Fruit fly (Drosophila melanogaster) whole organism, embryonic: ENCODE data around the gene CG15040.

Experiments used
- Abd-B ChIP-seq: fragments of 200-800 bp; sonication (Bioruptor generic); optimal IDR thresholded peaks from 2 replicates; lab custom pipeline; 2018; ENCODE audit warnings: missing biosample characterization, mild to moderate bottlenecking, missing genetic modification characterization, moderate library complexity
- Ada2b ChIP-seq: fragments of 200-800 bp; sonication (Bioruptor generic); IDR thresholded peaks from 2 replicates; pipeline ENCODE4 v1.3.6; 2022; ENCODE audit warnings: missing biosample characterization, missing genetic modification characterization
- Bdp1 ChIP-seq: fragments of 200-800 bp; sonication (Bioruptor generic); optimal IDR thresholded peaks from 3 replicates; lab custom pipeline; 2016; ENCODE audit warnings: missing biosample characterization, missing genetic modification characterization
- Bgb ChIP-seq: fragments of 200-800 bp; sonication (Bioruptor generic); IDR thresholded peaks from 2 replicates; pipeline ENCODE4 v1.3.6; 2022; ENCODE audit warnings: missing biosample characterization, missing genetic modification characterization; ENCODE audit not compliant: partially characterized antibody
- CG10565 ChIP-seq: fragments of 200-800 bp; sonication (Bioruptor generic); optimal IDR thresholded peaks from 3 replicates; lab custom pipeline; 2016; ENCODE audit warnings: missing biosample characterization, mild to moderate bottlenecking, missing genetic modification characterization
- CG12744 ChIP-seq: fragments of 200-800 bp; sonication (Bioruptor generic); optimal IDR thresholded peaks from 2 replicates; lab custom pipeline; 2016; ENCODE audit warnings: missing biosample characterization, missing genetic modification characterization
- CG1602 ChIP-seq: fragments of 200-800 bp; sonication (Bioruptor generic); optimal IDR thresholded peaks from 3 replicates; lab custom pipeline; 2016; ENCODE audit warnings: missing biosample characterization, missing genetic modification characterization
- CG16779 ChIP-seq: fragments of 200-800 bp; sonication (Bioruptor generic); IDR thresholded peaks from 2 replicates; pipeline ENCODE4 v1.3.6; 2022; ENCODE audit warnings: missing biosample characterization, missing genetic modification characterization
- CG16815 ChIP-seq: fragments of 200-800 bp; sonication (Bioruptor generic); optimal IDR thresholded peaks from 3 replicates; lab custom pipeline; 2017; ENCODE audit warnings: missing biosample characterization, mild to moderate bottlenecking, missing genetic modification characterization
- CG1832 ChIP-seq: fragments of 200-800 bp; sonication (Bioruptor generic); optimal IDR thresholded peaks from 2 replicates; lab custom pipeline; 2017; ENCODE audit warnings: missing biosample characterization, mild to moderate bottlenecking, missing genetic modification characterization, inconsistent platforms
- CG32772 ChIP-seq: fragments of 200-800 bp; sonication (Bioruptor generic); IDR thresholded peaks from 2 replicates; pipeline ENCODE4 v1.3.6; 2022; ENCODE audit warnings: missing biosample characterization, missing genetic modification characterization
- CG34376 ChIP-seq: fragments of 200-800 bp; sonication (Bioruptor generic); optimal IDR thresholded peaks from 2 replicates; lab custom pipeline; 2018; ENCODE audit warnings: missing biosample characterization, mild to moderate bottlenecking, missing genetic modification characterization
- CG4854 ChIP-seq: fragments of 200-800 bp; sonication (Bioruptor generic); optimal IDR thresholded peaks from 2 replicates; lab custom pipeline; 2016; ENCODE audit warnings: missing biosample characterization, missing genetic modification characterization, inconsistent platforms
- CG6175 ChIP-seq: fragments of 200-800 bp; sonication (Bioruptor generic); IDR thresholded peaks from 3 replicates; pipeline ENCODE4 v1.3.6; 2022; ENCODE audit warnings: missing biosample characterization, missing genetic modification characterization
- CG9215 ChIP-seq: fragments of 200-800 bp; sonication (Bioruptor generic); IDR thresholded peaks from 2 replicates; pipeline ENCODE4 v1.3.6; 2022; ENCODE audit warnings: missing biosample characterization, missing genetic modification characterization
- CG9797 ChIP-seq: fragments of 200-800 bp; sonication (Bioruptor generic); optimal IDR thresholded peaks from 3 replicates; lab custom pipeline; 2018; ENCODE audit warnings: missing biosample characterization, mild to moderate bottlenecking, missing genetic modification characterization
- CoRest ChIP-seq: fragments of 200-800 bp; sonication (Bioruptor generic); optimal IDR thresholded peaks from 3 replicates; lab custom pipeline; 2018; ENCODE audit warnings: missing biosample characterization, mild to moderate bottlenecking, missing genetic modification characterization, moderate library complexity
- Dbx ChIP-seq: fragments of 200-800 bp; sonication (Bioruptor generic); IDR thresholded peaks from 3 replicates; pipeline ENCODE4 v1.3.6; 2022; ENCODE audit warnings: missing biosample characterization, missing genetic modification characterization
- Dek ChIP-seq: fragments of 200-800 bp; sonication (Bioruptor generic); optimal IDR thresholded peaks from 3 replicates; lab custom pipeline; 2019; ENCODE audit warnings: missing biosample characterization, mild to moderate bottlenecking, missing genetic modification characterization, moderate library complexity
- Doc3 ChIP-seq: fragments of 200-800 bp; sonication (Bioruptor generic); IDR thresholded peaks from 3 replicates; pipeline ENCODE4 v1.3.6; 2022; ENCODE audit warnings: missing biosample characterization, missing genetic modification characterization; ENCODE audit not compliant: partially characterized antibody
- Hmx ChIP-seq: fragments of 200-800 bp; sonication (Bioruptor generic); optimal IDR thresholded peaks from 2 replicates; lab custom pipeline; 2016; ENCODE audit warnings: missing biosample characterization, missing genetic modification characterization
- Jarid2 ChIP-seq: fragments of 200-800 bp; sonication (Bioruptor generic); optimal IDR thresholded peaks from 3 replicates; lab custom pipeline; 2017; ENCODE audit warnings: mild to moderate bottlenecking, missing biosample characterization, missing genetic modification reagents, missing genetic modification characterization
- Lhr ChIP-seq: fragments of 200-800 bp; sonication (Bioruptor generic); optimal IDR thresholded peaks from 3 replicates; lab custom pipeline; 2017; ENCODE audit warnings: mild to moderate bottlenecking, missing biosample characterization, missing genetic modification reagents, missing genetic modification characterization
- Med ChIP-seq: fragments of 200-800 bp; sonication (Bioruptor generic); peaks from one replicate; lab custom pipeline; 2016; ENCODE audit warnings: missing biosample characterization, missing genetic modification characterization, mild to moderate bottlenecking, inconsistent platforms, moderate library complexity
- Myb ChIP-seq: fragments of 200-800 bp; sonication (Bioruptor generic); optimal IDR thresholded peaks from 2 replicates; lab custom pipeline; 2016; ENCODE audit warnings: missing biosample characterization, missing genetic modification characterization
- Oli ChIP-seq: fragments of 200-800 bp; sonication (Bioruptor generic); optimal IDR thresholded peaks from 2 replicates; lab custom pipeline; 2018; ENCODE audit warnings: missing biosample characterization, mild to moderate bottlenecking, missing genetic modification characterization, moderate library complexity
- Rx ChIP-seq: fragments of 200-800 bp; sonication (Bioruptor generic); IDR thresholded peaks from 2 replicates; pipeline ENCODE4 v1.3.6; 2022; ENCODE audit warnings: missing biosample characterization, missing genetic modification characterization
- TFAM ChIP-seq: fragments of 200-800 bp; sonication (Bioruptor generic); optimal IDR thresholded peaks from 2 replicates; lab custom pipeline; 2017; ENCODE audit warnings: missing biosample characterization, missing genetic modification characterization, inconsistent platforms
- al ChIP-seq: fragments of 200-800 bp; sonication (Bioruptor generic); IDR thresholded peaks from 2 replicates; pipeline ENCODE4 v1.3.6; 2022; ENCODE audit warnings: missing biosample characterization, missing genetic modification characterization
- bbx ChIP-seq: fragments of 200-800 bp; sonication (Bioruptor generic); IDR thresholded peaks from 2 replicates; pipeline ENCODE4 v1.3.6; 2022; ENCODE audit warnings: missing biosample characterization, missing genetic modification characterization; ENCODE audit not compliant: partially characterized antibody
- btn ChIP-seq: fragments of 200-800 bp; sonication (Bioruptor generic); optimal IDR thresholded peaks from 2 replicates; lab custom pipeline; 2016; ENCODE audit warnings: missing biosample characterization, missing genetic modification characterization
- cas ChIP-seq: fragments of 200-800 bp; sonication (Bioruptor generic); IDR thresholded peaks from 2 replicates; pipeline ENCODE4 v1.3.6; 2022; ENCODE audit warnings: missing biosample characterization, missing genetic modification characterization
- crol ChIP-seq: fragments of 200-800 bp; sonication (Bioruptor generic); IDR thresholded peaks from 2 replicates; pipeline ENCODE4 v1.3.6; 2022; ENCODE audit warnings: missing biosample characterization, missing genetic modification characterization
- dmrt99B ChIP-seq: fragments of 200-800 bp; sonication (Bioruptor generic); optimal IDR thresholded peaks from 2 replicates; lab custom pipeline; 2018; ENCODE audit warnings: missing biosample characterization, mild to moderate bottlenecking, missing genetic modification characterization, moderate library complexity
- gce ChIP-seq: fragments of 200-800 bp; sonication (Bioruptor generic); IDR thresholded peaks from 3 replicates; pipeline ENCODE4 v1.3.6; 2022; ENCODE audit warnings: missing biosample characterization, missing genetic modification characterization
- gfzf ChIP-seq: fragments of 200-800 bp; sonication (Bioruptor generic); optimal IDR thresholded peaks from 2 replicates; lab custom pipeline; 2016; ENCODE audit warnings: missing biosample characterization, mild to moderate bottlenecking, missing genetic modification characterization, moderate library complexity
- hb ChIP-seq: fragments of 200-800 bp; sonication (Bioruptor generic); IDR thresholded peaks from 3 replicates; pipeline ENCODE4 v1.3.6; 2022; ENCODE audit warnings: missing biosample characterization, missing genetic modification characterization; ENCODE audit not compliant: partially characterized antibody
- her ChIP-seq: fragments of 200-800 bp; sonication (Bioruptor generic); optimal IDR thresholded peaks from 2 replicates; lab custom pipeline; 2016; ENCODE audit warnings: missing biosample characterization, missing genetic modification characterization
- jing ChIP-seq: fragments of 200-800 bp; sonication (Bioruptor generic); optimal IDR thresholded peaks from 2 replicates; lab custom pipeline; 2018; ENCODE audit warnings: missing biosample characterization, mild to moderate bottlenecking, missing genetic modification characterization
- klu ChIP-seq: fragments of 200-800 bp; sonication (Bioruptor generic); IDR thresholded peaks from 2 replicates; pipeline ENCODE4 v1.3.6; 2022; ENCODE audit warnings: missing biosample characterization, missing genetic modification characterization
- mld ChIP-seq: fragments of 200-800 bp; sonication (Bioruptor generic); IDR thresholded peaks from 3 replicates; pipeline ENCODE4 v1.3.6; 2022; ENCODE audit warnings: missing biosample characterization, missing genetic modification characterization; ENCODE audit not compliant: partially characterized antibody
- pfk ChIP-seq: fragments of 200-800 bp; sonication (Bioruptor generic); optimal IDR thresholded peaks from 2 replicates; lab custom pipeline; 2018; ENCODE audit warnings: missing biosample characterization, mild to moderate bottlenecking, missing genetic modification characterization, moderate library complexity
- pho ChIP-seq: fragments of 200-800 bp; sonication (Bioruptor generic); optimal IDR thresholded peaks from 2 replicates; lab custom pipeline; 2016; ENCODE audit warnings: missing biosample characterization, missing genetic modification characterization
- run ChIP-seq: fragments of 200-800 bp; sonication (Bioruptor generic); optimal IDR thresholded peaks from 3 replicates; lab custom pipeline; 2018; ENCODE audit warnings: missing biosample characterization, mild to moderate bottlenecking, missing genetic modification characterization
- slp2 ChIP-seq: fragments of 200-800 bp; sonication (Bioruptor generic); optimal IDR thresholded peaks from 2 replicates; lab custom pipeline; 2016; ENCODE audit warnings: missing biosample characterization, missing genetic modification characterization
- sna ChIP-seq: fragments of 200-800 bp; sonication (Bioruptor generic); IDR thresholded peaks from 2 replicates; pipeline ENCODE4 v1.3.6; 2022; ENCODE audit warnings: missing biosample characterization, missing genetic modification characterization; ENCODE audit not compliant: partially characterized antibody
- so ChIP-seq: fragments of 200-800 bp; sonication (Bioruptor generic); IDR thresholded peaks from 3 replicates; pipeline ENCODE4 v1.3.6; 2022; ENCODE audit warnings: missing biosample characterization, missing genetic modification characterization
- sr ChIP-seq: fragments of 200-800 bp; sonication (Bioruptor generic); IDR thresholded peaks from 3 replicates; pipeline ENCODE4 v1.3.6; 2022; ENCODE audit warnings: missing biosample characterization, missing genetic modification characterization
- sug ChIP-seq: fragments of 200-800 bp; optimal IDR thresholded peaks from 2 replicates; lab custom pipeline; 2019; ENCODE audit warnings: missing biosample characterization, mild to moderate bottlenecking, missing genetic modification characterization, moderate library complexity
- tap ChIP-seq: fragments of 200-800 bp; optimal IDR thresholded peaks from 3 replicates; lab custom pipeline; 2019; ENCODE audit warnings: missing biosample characterization, mild to moderate bottlenecking, missing genetic modification characterization, moderate library complexity
- vnd ChIP-seq: fragments of 200-800 bp; sonication (Bioruptor generic); IDR thresholded peaks from 3 replicates; pipeline ENCODE4 v1.3.6; 2022; ENCODE audit warnings: missing biosample characterization, missing genetic modification characterization; ENCODE audit not compliant: partially characterized antibody

The CG15040 gene

dm6 chrX:18652879-18653278, 35.5 kb upstream of the CG15040 start, which contains the start of gene Ing3 (continued):
- TF ChIP-seq so (GFP tag; lab: Robert Waterston, UW) (no peak), dmrt99B (no peak), jing (GFP tag; lab: Kevin White, UChicago) (no peak), Myb (GFP tag; lab: Kevin White, UChicago) (peak; percentile 31), CG9797 (peak; percentile 71), Dbx (GFP tag; lab: Robert Waterston, UW) (no peak), Jarid2 (no peak), CG9215 (GFP tag; lab: Robert Waterston, UW) (no peak), gce (GFP tag; lab: Robert Waterston, UW) (no peak), sna (GFP tag; lab: Robert Waterston, UW) (peak; percentile 49), CG34376 (GFP tag; lab: Kevin White, UChicago) (no peak), CG16815 (GFP tag; lab: Kevin White, UChicago) (no peak), Ada2b (no peak), Dek (tag; lab: Kevin White, UChicago) (no peak), tap (tag; lab: Kevin White, UChicago) (no peak), Rx (GFP tag; lab: Robert Waterston, UW) (no peak), Hmx (GFP tag; lab: Kevin White, UChicago) (no peak), CoRest (tag; lab: Kevin White, UChicago) (peak; percentile 1), Bgb (GFP tag; lab: Robert Waterston, UW) (peak; percentile 74), CG4854 (GFP tag; lab: Kevin White, UChicago) (no peak), pfk (no peak), Doc3 (peak; percentile 40; the same call in 1 of the 3 replicates), sr (GFP tag; lab: Robert Waterston, UW) (no peak), CG32772 (GFP tag; lab: Robert Waterston, UW) (no peak), sug (tag; lab: Kevin White, UChicago) (no peak), CG1602 (GFP tag; lab: Kevin White, UChicago) (no peak), CG1832 (GFP tag; lab: Kevin White, UChicago) (no peak), klu (no peak), btn (GFP tag; lab: Kevin White, UChicago) (no peak), CG6175 (GFP tag; lab: Robert Waterston, UW) (no peak), crol (GFP tag; lab: Robert Waterston, UW) (no peak), CG10565 (GFP tag; lab: Kevin White, UChicago) (no peak), CG12744 (GFP tag; lab: Kevin White, UChicago) (no peak), hb (no peak), her (peak; percentile 57), al (no peak), Med (GFP tag; lab: Kevin White, UChicago) (peak; percentile 49), mld (GFP tag; lab: Robert Waterston, UW) (no peak), Bdp1 (GFP tag; lab: Kevin White, UChicago) (no peak), CG16779 (GFP tag; lab: Robert Waterston, UW) (no peak), TFAM (GFP tag; lab: Kevin White, UChicago) (no peak), Abd-B (GFP tag; lab: Kevin White, UChicago) (no peak), pho (GFP tag; lab: Kevin White, UChicago) (no peak), vnd (peak; percentile 52; the same call in 1 of the 3 replicates), Oli (tag; lab: Kevin White, UChicago) (no peak), cas (GFP tag; lab: Robert Waterston, UW) (no peak), run (tag; lab: Kevin White, UChicago) (no peak), Lhr (GFP tag; lab: Kevin White, UChicago) (peak; percentile 27), gfzf (GFP tag; lab: Kevin White, UChicago) (peak; percentile 83), bbx (GFP tag; lab: Robert Waterston, UW) (peak; percentile 77), slp2 (GFP tag; lab: Kevin White, UChicago) (no peak)
